Fruit fly (Drosophila melanogaster) Kc167 (cell line): Measurements from ENCODE around the gene Aven.

ENCODE experiments used
- Sin3A ChIP-seq: fragments of >200 bp; optimal IDR thresholded peaks from 2 replicates; lab custom pipeline; 2018; ENCODE audit warnings: missing external identifiers
- h ChIP-seq: fragments of >200 bp; optimal IDR thresholded peaks from 3 replicates; lab custom pipeline; 2018; ENCODE audit warnings: missing external identifiers
- insv ChIP-seq: fragments of >200 bp; optimal IDR thresholded peaks from 3 replicates; lab custom pipeline; 2018; ENCODE audit warnings: missing external identifiers

DNA sequence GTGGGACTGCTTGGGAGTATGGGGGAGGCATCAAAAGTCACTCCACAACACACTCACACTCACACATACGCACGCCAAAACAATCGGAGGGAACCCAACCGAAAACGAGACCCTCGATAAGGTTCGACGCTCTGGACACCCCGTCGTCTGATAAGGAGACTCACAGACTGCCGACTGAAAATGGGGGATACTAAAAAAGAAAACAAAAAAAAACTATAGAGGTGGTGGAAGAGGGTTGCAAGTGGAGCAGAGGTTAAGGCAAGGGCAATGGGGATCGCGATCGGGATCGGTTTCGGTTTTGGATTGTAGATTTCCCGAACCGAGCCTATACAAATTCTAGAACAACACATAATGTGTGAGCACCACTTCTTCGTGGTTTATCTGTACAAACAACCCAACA lies 39.3 kb upstream of the Aven start:
- TF ChIP-seq h, result no peak
- TF ChIP-seq insv (lab: Kevin White, UChicago), result no peak
- TF ChIP-seq Sin3A (lab: Kevin White, UChicago), result no peak
